Worm (Caenorhabditis elegans): ENCODE measurements around the gene dnc-2.

Gene dnc-2

ce11 chrIII:5882284-5882683 is 43.3 kb downstream of the dnc-2 start:
- peak; percentile 14 for TF ChIP-seq ama-1 (optimal IDR thresholded peaks at IDR 0.05)
- no peak for TF ChIP-seq ets-7 (tag; optimal IDR thresholded peaks at IDR 0.05)
- no peak for TF ChIP-seq tra-4 (tag; optimal IDR thresholded peaks at IDR 0.05)
- TF ChIP-seq ceh-13 (GFP tag; optimal IDR thresholded peaks at IDR 0.05) = no peak
- no peak for TF ChIP-seq B0310.2 (tag; optimal IDR thresholded peaks at IDR 0.05)

ce11 chrIII:5879291-5879968 is 46.1 kb downstream of the dnc-2 start, which contains the start of gene hpo-10:
Gene hpo-10, plus strand, starts transcription at chrIII:5879489.
- TF ChIP-seq aly-1 (tag; optimal IDR thresholded peaks at IDR 0.05) = no peak
- TF ChIP-seq tra-4 (tag; optimal IDR thresholded peaks at IDR 0.05) = no peak

ce11 chrIII:5878215-5878614 is 47.3 kb downstream of the dnc-2 start, which contains the start of the genes mig-21 and F01F1.2:
Gene mig-21, minus strand, starts transcription at chrIII:5878380.
Gene F01F1.2, plus strand, starts transcription at chrIII:5878554.
- TF ChIP-seq sea-1 (GFP tag; conservative IDR thresholded peaks at IDR 0.05) = no peak
- no peak for TF ChIP-seq B0310.2 (tag; optimal IDR thresholded peaks at IDR 0.05)
- no peak for TF ChIP-seq ama-1 (optimal IDR thresholded peaks at IDR 0.05)
- no peak for TF ChIP-seq aly-1 (tag; optimal IDR thresholded peaks at IDR 0.05)
- TF ChIP-seq pes-1 (GFP tag; IDR thresholded peaks at IDR 0.05) = no peak

ce11 chrIII:5876867-5877641 is 48.5 kb downstream of the dnc-2 start:
- TF ChIP-seq tbx-37 (GFP tag; conservative IDR thresholded peaks at IDR 0.05) (no peak), hmg-4 (GFP tag; optimal IDR thresholded peaks at IDR 0.05) (no peak), B0310.2 (tag; optimal IDR thresholded peaks at IDR 0.05) (no peak), ceh-13 (GFP tag; optimal IDR thresholded peaks at IDR 0.05) (no peak), flt-1 (GFP tag; IDR thresholded peaks at IDR 0.05) (no peak), pes-1 (GFP tag; IDR thresholded peaks at IDR 0.05) (no peak), ceh-36 (tag; optimal IDR thresholded peaks at IDR 0.05) (no peak), aly-1 (tag; optimal IDR thresholded peaks at IDR 0.05) (no peak), ama-1 (optimal IDR thresholded peaks at IDR 0.05) (no peak), F13C5.2 (tag; optimal IDR thresholded peaks at IDR 0.05) (no peak), sea-1 (GFP tag; conservative IDR thresholded peaks at IDR 0.05) (no peak), hnd-1 (tag; optimal IDR thresholded peaks at IDR 0.05) (no peak)

ce11 chrIII:5876140-5876675 is 49.3 kb downstream of the dnc-2 start, which contains the start of gene aldo-2:
Gene aldo-2, minus strand, starts transcription at chrIII:5876625.
- no peak for TF ChIP-seq scrt-1 (GFP tag; IDR thresholded peaks at IDR 0.05)

DNA sequence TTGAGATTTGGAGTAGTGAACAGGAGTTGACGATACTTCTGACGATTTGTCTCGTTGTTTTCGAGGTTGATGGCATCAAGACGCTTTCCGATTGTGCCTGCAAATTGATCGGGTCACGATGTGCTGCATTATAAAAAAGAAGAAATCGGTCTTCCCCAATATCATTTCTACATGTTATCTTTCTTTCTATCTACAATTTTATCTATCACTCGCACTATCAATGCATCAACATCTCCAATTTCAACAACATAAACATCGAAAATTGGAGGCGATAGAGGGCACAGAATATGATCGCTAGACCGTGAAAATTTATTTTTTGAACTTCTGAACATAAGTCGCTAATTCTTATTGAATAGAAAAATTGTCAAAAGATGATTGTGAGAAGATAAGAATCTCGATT is 49.9 kb downstream of the dnc-2 start:
- TF ChIP-seq aly-1 (tag; optimal IDR thresholded peaks at IDR 0.05) (no peak), ceh-13 (GFP tag; optimal IDR thresholded peaks at IDR 0.05) (no peak), flt-1 (GFP tag; IDR thresholded peaks at IDR 0.05) (no peak), hmg-4 (GFP tag; optimal IDR thresholded peaks at IDR 0.05) (no peak), hmbx-1 (tag; optimal IDR thresholded peaks at IDR 0.05) (no peak), ceh-36 (tag; optimal IDR thresholded peaks at IDR 0.05) (no peak), tra-4 (tag; optimal IDR thresholded peaks at IDR 0.05) (no peak), F13C5.2 (tag; optimal IDR thresholded peaks at IDR 0.05) (no peak), pes-1 (GFP tag; IDR thresholded peaks at IDR 0.05) (no peak), hnd-1 (tag; optimal IDR thresholded peaks at IDR 0.05) (no peak), ama-1 (optimal IDR thresholded peaks at IDR 0.05) (no peak)

- TF ChIP-seq tbx-37 (GFP tag; conservative IDR thresholded peaks at IDR 0.05) (no peak), flt-1 (GFP tag; IDR thresholded peaks at IDR 0.05) (no peak), hnd-1 (tag; optimal IDR thresholded peaks at IDR 0.05) (no peak), ama-1 (optimal IDR thresholded peaks at IDR 0.05) (no peak), tbx-11 (GFP tag; IDR thresholded peaks at IDR 0.05) (no peak), ceh-13 (GFP tag; optimal IDR thresholded peaks at IDR 0.05) (no peak), ceh-36 (tag; optimal IDR thresholded peaks at IDR 0.05) (no peak), F13C5.2 (tag; optimal IDR thresholded peaks at IDR 0.05) (no peak), sea-1 (GFP tag; conservative IDR thresholded peaks at IDR 0.05) (no peak)
Measured at ce11 chrIII:5875418-5875702, 50.2 kb downstream of the dnc-2 start.

- no peak for TF ChIP-seq ama-1 (optimal IDR thresholded peaks at IDR 0.05)
- no peak for TF ChIP-seq ceh-36 (tag; optimal IDR thresholded peaks at IDR 0.05)
- no peak for TF ChIP-seq pes-1 (GFP tag; IDR thresholded peaks at IDR 0.05)
- TF ChIP-seq scrt-1 (GFP tag; IDR thresholded peaks at IDR 0.05) = no peak
- TF ChIP-seq ets-7 (tag; optimal IDR thresholded peaks at IDR 0.05) = no peak
- no peak for TF ChIP-seq tra-4 (tag; optimal IDR thresholded peaks at IDR 0.05)
- TF ChIP-seq flt-1 (GFP tag; IDR thresholded peaks at IDR 0.05) = no peak
- no peak for TF ChIP-seq hmg-4 (GFP tag; optimal IDR thresholded peaks at IDR 0.05)
- no peak for TF ChIP-seq F13C5.2 (tag; optimal IDR thresholded peaks at IDR 0.05)
- TF ChIP-seq aly-1 (tag; optimal IDR thresholded peaks at IDR 0.05) = no peak
- TF ChIP-seq B0310.2 (tag; optimal IDR thresholded peaks at IDR 0.05) = no peak
- no peak for TF ChIP-seq hnd-1 (tag; optimal IDR thresholded peaks at IDR 0.05)
- no peak for TF ChIP-seq ceh-13 (GFP tag; optimal IDR thresholded peaks at IDR 0.05)
- TF ChIP-seq tbx-37 (GFP tag; conservative IDR thresholded peaks at IDR 0.05) = no peak
- no peak for TF ChIP-seq hmbx-1 (tag; optimal IDR thresholded peaks at IDR 0.05)
- TF ChIP-seq tbx-11 (GFP tag; IDR thresholded peaks at IDR 0.05) = no peak
- no peak for TF ChIP-seq sea-1 (GFP tag; conservative IDR thresholded peaks at IDR 0.05)
Measured at ce11 chrIII:5874664-5875417, 50.7 kb downstream of the dnc-2 start.
